Fruit fly (Drosophila melanogaster): ENCODE data around the gene PIG-C.

Gene PIG-C

dm6 chr3L:3319223-3319643 lies at the start of gene PIG-C, which contains the start of the genes CG12016 and Dpm2:
TSS of gene PIG-C (minus strand) at chr3L:3319232.
TSS of gene CG12016 (plus strand) at chr3L:3319555.
TSS of gene Dpm2 (plus strand) at chr3L:3319555.
- TF ChIP-seq CG17801 (GFP tag; optimal IDR thresholded peaks at IDR 0.05; ENCODE audit: partially characterized antibody) = peak; percentile 50

- TF ChIP-seq CG17801 (GFP tag; optimal IDR thresholded peaks at IDR 0.05; ENCODE audit: partially characterized antibody) = no peak
Measured at dm6 chr3L:3353297-3353696, 34.3 kb upstream of the PIG-C start.

- TF ChIP-seq CG17801 (GFP tag; optimal IDR thresholded peaks at IDR 0.05; ENCODE audit: partially characterized antibody) = no peak
Measured at dm6 chr3L:3352516-3352915, 33.5 kb upstream of the PIG-C start.

dm6 chr3L:3351814-3352359 lies 32.9 kb upstream of the PIG-C start:
- TF ChIP-seq CG17801 (GFP tag; optimal IDR thresholded peaks at IDR 0.05; ENCODE audit: partially characterized antibody) = no peak

- no peak for TF ChIP-seq CG17801 (GFP tag; optimal IDR thresholded peaks at IDR 0.05; ENCODE audit: partially characterized antibody)
Measured at dm6 chr3L:3350572-3351343, 31.7 kb upstream of the PIG-C start.

dm6 chr3L:3349825-3350123 lies 30.7 kb upstream of the PIG-C start:
- no peak for TF ChIP-seq CG17801 (GFP tag; optimal IDR thresholded peaks at IDR 0.05; ENCODE audit: partially characterized antibody)

dm6 chr3L:3348956-3349824 lies 30.2 kb upstream of the PIG-C start:
- TF ChIP-seq CG17801 (GFP tag; optimal IDR thresholded peaks at IDR 0.05; ENCODE audit: partially characterized antibody) = no peak

- TF ChIP-seq CG17801 (GFP tag; optimal IDR thresholded peaks at IDR 0.05; ENCODE audit: partially characterized antibody) = no peak
Measured at dm6 chr3L:3346294-3346693, 27.3 kb upstream of the PIG-C start.

- TF ChIP-seq CG17801 (GFP tag; optimal IDR thresholded peaks at IDR 0.05; ENCODE audit: partially characterized antibody) = no peak
Measured at dm6 chr3L:3344528-3344927, 25.5 kb upstream of the PIG-C start.

dm6 chr3L:3343260-3343659 lies 24.2 kb upstream of the PIG-C start:
- TF ChIP-seq CG17801 (GFP tag; optimal IDR thresholded peaks at IDR 0.05; ENCODE audit: partially characterized antibody) = no peak

dm6 chr3L:3342307-3342940 lies 23.4 kb upstream of the PIG-C start:
- TF ChIP-seq CG17801 (GFP tag; optimal IDR thresholded peaks at IDR 0.05; ENCODE audit: partially characterized antibody) = no peak

dm6 chr3L:3339695-3340226 lies 20.7 kb upstream of the PIG-C start:
- peak; percentile 11 for TF ChIP-seq CG17801 (GFP tag; optimal IDR thresholded peaks at IDR 0.05; ENCODE audit: partially characterized antibody)

dm6 chr3L:3338882-3339590 lies 20.0 kb upstream of the PIG-C start:
- no peak for TF ChIP-seq CG17801 (GFP tag; optimal IDR thresholded peaks at IDR 0.05; ENCODE audit: partially characterized antibody)

dm6 chr3L:3338028-3338855 lies 19.2 kb upstream of the PIG-C start:
- no peak for TF ChIP-seq CG17801 (GFP tag; optimal IDR thresholded peaks at IDR 0.05; ENCODE audit: partially characterized antibody)

All from ovary, adult (tissue).